Worm (Caenorhabditis elegans): ENCODE data around the gene ZK380.4.
"Not testable (repeated sequence)": the region's sequence is repeated elsewhere in the genome, so short reads cannot be mapped to it uniquely, and the experiment has no call there.

DNA sequence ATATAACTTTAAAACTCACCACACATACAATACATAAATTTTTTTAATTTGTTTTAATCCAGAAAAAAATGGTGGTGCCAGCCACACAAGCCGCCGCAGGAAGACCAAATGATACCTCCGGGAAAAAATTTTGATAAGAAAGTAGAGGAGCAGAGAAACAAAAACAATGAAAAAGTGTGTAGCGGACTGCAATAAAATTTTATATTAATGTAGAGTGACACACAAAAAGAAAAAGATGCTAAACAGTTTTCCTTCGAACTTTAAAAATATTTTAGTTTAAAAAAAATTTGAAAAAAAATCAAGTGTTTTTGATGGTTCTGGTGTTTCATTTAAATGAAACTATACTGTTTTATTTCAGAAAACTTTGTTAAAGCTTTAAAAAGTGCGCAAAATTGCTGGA, 38.2 kb upstream of the ZK380.4 start, which contains the start of gene C36C9.12:
- TF ChIP-seq nhr-11 (tag; optimal IDR thresholded peaks at IDR 0.05); elt-2 (tag; optimal IDR thresholded peaks at IDR 0.05); aha-1 (tag; optimal IDR thresholded peaks at IDR 0.05); unc-62 (GFP tag; optimal IDR thresholded peaks at IDR 0.05); unc-130 (tag; optimal IDR thresholded peaks at IDR 0.05); lir-3 (tag; optimal IDR thresholded peaks at IDR 0.05; ENCODE audit: poor library complexity); tbx-2 (tag; optimal IDR thresholded peaks at IDR 0.05): not testable (repeated sequence)

All from whole organism, L1 larva.